Worm (Caenorhabditis elegans): ENCODE results near the gene uev-2.
A peak's percentile ranks its signal among the peaks of the same experiment; 100 is the strongest.

uev-2 gene

DNA sequence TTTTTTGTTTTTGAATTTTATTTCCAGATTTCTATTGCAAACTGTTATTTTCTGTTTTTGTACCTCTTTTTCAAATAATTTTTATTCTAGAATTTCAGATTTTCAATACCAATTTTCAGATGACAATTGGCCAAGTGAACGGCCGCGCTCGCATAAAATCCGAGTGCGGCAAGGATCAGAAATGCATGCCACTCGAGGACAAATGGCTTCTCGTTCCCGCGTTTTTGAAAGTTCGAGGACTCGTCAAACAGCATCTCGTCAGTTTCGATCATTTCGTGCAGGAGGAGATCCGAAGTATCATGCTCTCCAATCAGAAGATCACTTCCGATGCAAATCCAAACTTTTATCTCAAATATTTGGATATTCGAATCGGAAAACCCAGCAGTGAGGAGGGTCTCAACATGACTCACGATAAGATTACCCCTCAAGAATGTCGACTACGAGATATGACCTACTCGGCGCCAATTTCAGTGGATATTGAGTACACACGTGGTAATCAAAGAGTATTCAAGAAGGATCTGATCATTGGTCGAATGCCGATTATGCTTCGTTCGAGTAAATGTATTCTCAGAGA, 25.6 kb upstream of the uev-2 start, which contains the start of gene rpc-2 (continued):
- peak; percentile 54; the same call in 1 of the 2 replicates for TF ChIP-seq egl-43 (GFP tag; IDR thresholded peaks at IDR 0.05)
- no peak for TF ChIP-seq aly-2 (tag; optimal IDR thresholded peaks at IDR 0.05)
- no peak for TF ChIP-seq lin-39 (tag; optimal IDR thresholded peaks at IDR 0.05)
- TF ChIP-seq unc-39 (tag; optimal IDR thresholded peaks at IDR 0.05), result no peak
- no peak for TF ChIP-seq sdz-12 (GFP tag; optimal IDR thresholded peaks at IDR 0.05)
- TF ChIP-seq nhr-42 (GFP tag; IDR thresholded peaks at IDR 0.05), result no peak
- no peak for TF ChIP-seq D1046.2 (GFP tag; IDR thresholded peaks at IDR 0.05)
- TF ChIP-seq dmd-9 (GFP tag; IDR thresholded peaks at IDR 0.05), result no peak
- no peak for TF ChIP-seq nhr-28 (tag; optimal IDR thresholded peaks at IDR 0.05)
- no peak for TF ChIP-seq zip-11 (GFP tag; IDR thresholded peaks at IDR 0.05)
- TF ChIP-seq snpc-4 (tag; optimal IDR thresholded peaks at IDR 0.05), result no peak
- TF ChIP-seq tra-1 (GFP tag; IDR thresholded peaks at IDR 0.05), result peak; percentile 23; the same call in 1 of the 2 replicates
- no peak for TF ChIP-seq cey-2 (tag; optimal IDR thresholded peaks at IDR 0.05; ENCODE audit: borderline replicate concordance, insufficient read depth)
- TF ChIP-seq duxl-1 (tag; optimal IDR thresholded peaks at IDR 0.05; ENCODE audit: poor library complexity), result no peak
- TF ChIP-seq R02D3.7 (tag; optimal IDR thresholded peaks at IDR 0.05), result no peak
- no peak for TF ChIP-seq ceh-32 (tag; optimal IDR thresholded peaks at IDR 0.05; ENCODE audit: poor library complexity)
- no peak for TF ChIP-seq T20F7.1 (GFP tag; optimal IDR thresholded peaks at IDR 0.05)
- TF ChIP-seq ZK337.2 (GFP tag; IDR thresholded peaks at IDR 0.05), result no peak
- TF ChIP-seq fos-1 (tag; optimal IDR thresholded peaks at IDR 0.05), result no peak
- no peak for TF ChIP-seq set-16 (GFP tag; IDR thresholded peaks at IDR 0.05)
- TF ChIP-seq daf-8 (GFP tag; IDR thresholded peaks at IDR 0.05), result no peak
- TF ChIP-seq nhr-237 (tag; optimal IDR thresholded peaks at IDR 0.05), result no peak
- TF ChIP-seq gei-8 (GFP tag; optimal IDR thresholded peaks at IDR 0.05), result no peak
- TF ChIP-seq lsy-2 (tag; optimal IDR thresholded peaks at IDR 0.05), result no peak
- no peak for TF ChIP-seq hmg-1.1 (GFP tag; IDR thresholded peaks at IDR 0.05)
- no peak for TF ChIP-seq F26F4.8 (GFP tag; conservative IDR thresholded peaks at IDR 0.05)
- TF ChIP-seq dve-1 (tag; optimal IDR thresholded peaks at IDR 0.05; ENCODE audit: insufficient read depth), result no peak
- TF ChIP-seq hlh-11 (tag; optimal IDR thresholded peaks at IDR 0.05), result no peak
- no peak for TF ChIP-seq zag-1 (tag; optimal IDR thresholded peaks at IDR 0.05)
- TF ChIP-seq Y48G9A.11 (GFP tag; IDR thresholded peaks at IDR 0.05), result peak; percentile 19; the same call in 1 of the 2 replicates
- no peak for TF ChIP-seq pqm-1 (tag; optimal IDR thresholded peaks at IDR 0.05)
- no peak for TF ChIP-seq F44E2.7 (GFP tag; IDR thresholded peaks at IDR 0.05)
- no peak for TF ChIP-seq jun-1 (tag; optimal IDR thresholded peaks at IDR 0.05)
- TF ChIP-seq pha-4 (GFP tag; IDR thresholded peaks at IDR 0.05), result peak; percentile 47; the same call in 1 of the 2 replicates
- no peak for TF ChIP-seq pha-4 (tag; optimal IDR thresholded peaks at IDR 0.05)
- no peak for TF ChIP-seq ceh-82 (tag; optimal IDR thresholded peaks at IDR 0.05)
- no peak for TF ChIP-seq mxl-2 (GFP tag; conservative IDR thresholded peaks at IDR 0.05)
- no peak for TF ChIP-seq F37D6.2 (tag; optimal IDR thresholded peaks at IDR 0.05)
- TF ChIP-seq nhr-11 (tag; optimal IDR thresholded peaks at IDR 0.05), result no peak
- no peak for TF ChIP-seq nhr-41 (GFP tag; IDR thresholded peaks at IDR 0.05)
- TF ChIP-seq zfp-3 (GFP tag; conservative IDR thresholded peaks at IDR 0.05), result no peak; the same call in 1 of the 2 replicates
- no peak for TF ChIP-seq dpl-1 (GFP tag; optimal IDR thresholded peaks at IDR 0.05)
- TF ChIP-seq mep-1 (tag; optimal IDR thresholded peaks at IDR 0.05), result no peak
- no peak for TF ChIP-seq saeg-2 (GFP tag; IDR thresholded peaks at IDR 0.05)
- TF ChIP-seq nhr-25 (tag; optimal IDR thresholded peaks at IDR 0.05; ENCODE audit: borderline replicate concordance, insufficient read depth), result no peak
- no peak for TF ChIP-seq lin-15B (tag; optimal IDR thresholded peaks at IDR 0.05)
- peak; percentile 49; the same call in 1 of the 2 replicates for TF ChIP-seq mdt-29 (GFP tag; IDR thresholded peaks at IDR 0.05)
- TF ChIP-seq daf-12 (tag; optimal IDR thresholded peaks at IDR 0.05), result no peak
- no peak for TF ChIP-seq zfp-2 (tag; optimal IDR thresholded peaks at IDR 0.05)
- TF ChIP-seq dmd-6 (GFP tag; IDR thresholded peaks at IDR 0.05), result no peak
- peak; percentile 9 for TF ChIP-seq nhr-102 (tag; optimal IDR thresholded peaks at IDR 0.05)
